Fruit fly (Drosophila melanogaster) whole organism: Measurements from ENCODE around the gene Roc1a.

Experiments used
- CG8478 ChIP-seq: fragments of >200 bp; optimal IDR thresholded peaks from 2 replicates; lab custom pipeline; 2018; ENCODE audit warnings: inconsistent platforms
- pan ChIP-seq: fragments of >200 bp; optimal IDR thresholded peaks from 2 replicates; lab custom pipeline; 2017

- TF ChIP-seq CG8478 = no peak
- peak; percentile 24 for TF ChIP-seq pan (lab: Kevin White, UChicago)
Observed at dm6 chrX:692811-693764, 46.0 kb downstream of the Roc1a start.
